Worm (Caenorhabditis elegans): Measurements from ENCODE around the gene klp-13.

- TF ChIP-seq ref-1 (GFP tag; conservative IDR thresholded peaks at IDR 0.05) (no peak), med-1 (GFP tag; optimal IDR thresholded peaks at IDR 0.05; ENCODE audit: insufficient read depth) (no peak), ztf-23 (GFP tag; IDR thresholded peaks at IDR 0.05) (no peak), T22C8.4 (GFP tag; IDR thresholded peaks at IDR 0.05) (no peak)
These were observed 43.5 kb upstream of the klp-13 start for ce11 chrX:5941325-5941724.

All from whole organism, midembryonic.